Worm (Caenorhabditis elegans) whole organism, early embryonic: Measurements from ENCODE around the gene C04A2.15.

ENCODE experiments used
- B0310.2 ChIP-seq: sonication (generic microtip); optimal IDR thresholded peaks from 2 replicates; lab custom pipeline; 2016; ENCODE audit warnings: mild to moderate bottlenecking, missing genetic modification characterization, missing compliant biosample characterization
- F13C5.2 ChIP-seq: sonication (generic microtip); optimal IDR thresholded peaks from 2 replicates; lab custom pipeline; 2017; ENCODE audit warnings: mild to moderate bottlenecking, missing genetic modification characterization, inconsistent platforms, missing compliant biosample characterization
- aly-1 ChIP-seq: sonication (generic microtip); optimal IDR thresholded peaks from 2 replicates; lab custom pipeline; 2016; ENCODE audit warnings: missing genetic modification characterization, missing compliant biosample characterization
- ama-1 ChIP-seq: fragments of 150-350 bp; optimal IDR thresholded peaks from 2 replicates; lab custom pipeline; 2014
- ceh-13 ChIP-seq: fragments of 200-800 bp; sonication (Bioruptor generic); optimal IDR thresholded peaks from 2 replicates; lab custom pipeline; 2018; ENCODE audit warnings: mild to moderate bottlenecking, missing genetic modification characterization, missing compliant biosample characterization
- ceh-36 ChIP-seq: sonication (generic microtip); optimal IDR thresholded peaks from 2 replicates; lab custom pipeline; 2016; ENCODE audit warnings: missing genetic modification characterization, inconsistent platforms, missing compliant biosample characterization
- ets-7 ChIP-seq: sonication (generic microtip); optimal IDR thresholded peaks from 2 replicates; lab custom pipeline; 2016; ENCODE audit warnings: missing genotype, missing genetic modification characterization, missing compliant biosample characterization
- flt-1 ChIP-seq: fragments of 200-800 bp; sonication (Bioruptor generic); IDR thresholded peaks from 2 replicates; pipeline ENCODE4 v1.3.6; 2022; ENCODE audit warnings: missing genetic modification characterization, missing compliant biosample characterization
- hmbx-1 ChIP-seq: sonication (generic microtip); optimal IDR thresholded peaks from 2 replicates; lab custom pipeline; 2016; ENCODE audit warnings: mild to moderate bottlenecking, missing genetic modification characterization, missing compliant biosample characterization
- hmg-4 ChIP-seq: fragments of 200-800 bp; sonication (Bioruptor generic); optimal IDR thresholded peaks from 2 replicates; lab custom pipeline; 2018; ENCODE audit warnings: mild to moderate bottlenecking, missing genetic modification characterization, missing compliant biosample characterization
- hnd-1 ChIP-seq: sonication (generic microtip); optimal IDR thresholded peaks from 2 replicates; lab custom pipeline; 2016; ENCODE audit warnings: missing genetic modification characterization, missing compliant biosample characterization
- pes-1 ChIP-seq: fragments of 200-800 bp; sonication (Bioruptor generic); IDR thresholded peaks from 2 replicates; pipeline ENCODE4 v1.3.6; 2022; ENCODE audit warnings: missing genetic modification reagents, missing genetic modification characterization, missing compliant biosample characterization
- scrt-1 ChIP-seq: fragments of 200-800 bp; sonication (Bioruptor generic); IDR thresholded peaks from 2 replicates; pipeline ENCODE4 v1.3.6; 2022; ENCODE audit warnings: missing genetic modification characterization, missing compliant biosample characterization
- sea-1 ChIP-seq: fragments of 200-800 bp; sonication (Bioruptor generic); conservative IDR thresholded peaks from 2 replicates; pipeline ENCODE4 v1.3.6; 2022; ENCODE audit warnings: missing genetic modification characterization, missing compliant biosample characterization
- tbx-11 ChIP-seq: fragments of 200-800 bp; sonication (Bioruptor generic); IDR thresholded peaks from 2 replicates; pipeline ENCODE4 v1.3.6; 2022; ENCODE audit warnings: missing genetic modification characterization, missing compliant biosample characterization
- tbx-37 ChIP-seq: fragments of 200-800 bp; sonication (Bioruptor generic); conservative IDR thresholded peaks from 2 replicates; pipeline ENCODE4 v1.3.6; 2022; ENCODE audit warnings: missing genetic modification reagents, missing genetic modification characterization, missing compliant biosample characterization
- tra-4 ChIP-seq: sonication (generic microtip); optimal IDR thresholded peaks from 2 replicates; lab custom pipeline; 2017; ENCODE audit warnings: missing genetic modification characterization, missing compliant biosample characterization

The C04A2.15 gene

DNA sequence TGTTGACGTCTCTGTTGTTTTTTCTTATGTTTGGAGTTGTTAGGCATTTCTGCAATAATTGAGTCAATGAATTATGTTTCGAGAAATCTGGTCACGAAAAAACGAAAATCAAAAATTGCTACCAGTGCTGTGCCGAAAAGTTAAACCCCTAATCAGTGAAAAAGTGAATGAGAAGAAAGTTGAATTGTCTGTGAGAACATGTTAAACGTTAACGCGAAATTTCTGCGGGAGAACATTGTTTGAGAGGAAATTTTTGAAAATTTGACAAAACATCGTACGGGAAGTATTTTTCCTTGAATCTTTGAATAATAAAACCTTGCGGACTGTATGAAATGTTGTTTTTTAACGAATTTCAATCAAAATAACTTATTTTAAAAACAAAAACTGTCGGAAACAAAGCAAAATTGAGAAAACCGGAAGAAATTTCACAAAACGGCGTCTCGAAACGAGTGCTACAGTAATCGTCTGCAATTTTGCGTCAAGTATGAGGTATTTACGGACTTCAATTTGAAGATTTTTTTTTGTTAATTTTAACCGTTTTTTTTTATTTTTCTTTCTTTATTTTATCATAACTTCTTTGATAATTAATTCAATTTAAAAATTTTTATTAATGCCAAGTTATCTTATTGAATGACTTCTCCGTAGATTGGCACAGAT is 41.7 kb downstream of the C04A2.15 start, which contains the start of gene adal-1:
Gene adal-1 (minus strand): TSS at position 51 of the 657 bp plus-strand sequence.
- TF ChIP-seq aly-1 (no peak), flt-1 (GFP tag; lab: Robert Waterston, UW) (no peak), scrt-1 (GFP tag; lab: Robert Waterston, UW) (no peak), sea-1 (GFP tag; lab: Robert Waterston, UW) (no peak), ama-1 (lab: Kevin White, UChicago) (no peak)

DNA sequence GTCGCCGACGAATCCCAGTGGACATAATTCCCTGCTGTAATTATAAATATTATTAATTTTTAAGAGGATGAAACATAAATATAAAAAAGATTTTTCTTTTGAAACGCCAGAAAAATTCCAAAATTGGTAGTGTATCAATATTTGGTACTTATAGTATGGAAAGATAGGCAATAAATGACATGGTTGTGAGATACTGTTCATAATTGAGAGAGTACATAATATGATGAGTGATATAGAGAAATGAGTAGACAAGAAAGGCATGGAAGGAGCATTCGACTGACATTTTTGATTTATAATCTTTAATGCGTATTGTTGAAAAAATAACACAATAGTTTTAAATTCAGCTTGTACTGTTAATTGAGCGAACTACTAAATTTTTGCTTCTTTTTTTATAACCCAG is 45.5 kb downstream of the C04A2.15 start, which contains the start of gene C44B7.11:
Gene C44B7.11 (minus strand): TSS at position 34 of the 400 bp plus-strand sequence.
- no peak for TF ChIP-seq ama-1 (lab: Kevin White, UChicago)
- no peak for TF ChIP-seq tbx-11 (GFP tag; lab: Robert Waterston, UW)
- TF ChIP-seq scrt-1 (GFP tag; lab: Robert Waterston, UW), result no peak
- TF ChIP-seq pes-1 (GFP tag; lab: Robert Waterston, UW), result no peak
- TF ChIP-seq ets-7 (tag; lab: Kevin White, UChicago), result no peak
- no peak for TF ChIP-seq F13C5.2
- TF ChIP-seq ceh-13 (GFP tag; lab: Kevin White, UChicago), result no peak
- no peak for TF ChIP-seq tbx-37
- no peak for TF ChIP-seq hnd-1 (tag; lab: Kevin White, UChicago)
- no peak for TF ChIP-seq hmg-4

DNA sequence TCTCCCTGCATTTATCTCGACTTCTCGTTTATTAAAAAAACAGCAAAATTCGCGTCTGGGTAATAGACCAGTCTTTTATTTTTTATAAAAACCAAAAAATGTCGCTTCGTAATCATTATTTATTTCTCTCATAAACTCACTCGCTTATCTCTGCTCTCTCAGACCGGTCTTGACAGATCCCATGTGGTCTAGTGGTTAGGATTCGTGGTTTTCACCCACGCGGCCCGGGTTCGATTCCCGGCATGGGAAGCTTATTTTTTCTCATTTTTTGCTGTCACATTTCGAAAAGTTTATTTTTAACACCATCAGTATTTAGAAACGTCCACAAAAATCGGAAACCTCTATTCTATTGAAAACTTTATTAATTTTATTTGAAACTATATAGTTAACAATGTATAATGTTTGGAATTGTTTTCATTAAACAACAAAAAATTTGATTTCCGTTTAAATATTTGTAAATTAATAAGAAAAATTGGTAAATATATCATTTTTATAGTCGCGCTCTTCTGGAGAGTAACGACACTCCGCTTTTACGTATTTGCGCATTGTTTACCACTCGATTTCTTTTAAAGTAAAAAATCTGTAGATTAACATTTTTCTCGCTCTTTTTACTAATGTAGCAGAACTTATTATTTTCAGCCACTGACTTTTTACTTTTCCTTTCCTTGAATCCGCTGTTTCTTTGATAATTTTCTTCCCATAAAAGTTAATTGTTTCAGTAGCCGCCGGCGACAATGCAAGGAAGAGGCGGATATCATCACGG is 46.2 kb downstream of the C04A2.15 start, which contains the start of gene hrpl-1:
Gene hrpl-1 (plus strand): TSS at position 713 of the 763 bp plus-strand sequence.
- TF ChIP-seq ama-1 (lab: Kevin White, UChicago), result no peak
- TF ChIP-seq hmg-4, result peak; percentile 63
- TF ChIP-seq hnd-1 (tag; lab: Kevin White, UChicago), result peak; percentile 3
- no peak; the same call in 1 of the 2 replicates for TF ChIP-seq tbx-37
- peak; percentile 25 for TF ChIP-seq aly-1
- TF ChIP-seq sea-1 (GFP tag; lab: Robert Waterston, UW), result 0 out of 2 replicates have a peak, but pooled peaks have one; percentile 72
- peak; percentile 80 for TF ChIP-seq scrt-1 (GFP tag; lab: Robert Waterston, UW)
- no peak for TF ChIP-seq B0310.2
- TF ChIP-seq flt-1 (GFP tag; lab: Robert Waterston, UW), result peak; percentile 74
- peak; percentile 89 for TF ChIP-seq ceh-36 (tag; lab: Kevin White, UChicago)
- peak; percentile 27 for TF ChIP-seq ceh-13 (GFP tag; lab: Kevin White, UChicago)
- TF ChIP-seq hmbx-1 (tag; lab: Kevin White, UChicago), result peak; percentile 4
- TF ChIP-seq F13C5.2, result no peak
- TF ChIP-seq pes-1 (GFP tag; lab: Robert Waterston, UW), result no peak; the same call in 1 of the 2 replicates
- peak; percentile 69 for TF ChIP-seq tbx-11 (GFP tag; lab: Robert Waterston, UW)
- TF ChIP-seq tra-4 (tag; lab: Kevin White, UChicago), result no peak
- no peak for TF ChIP-seq ets-7 (tag; lab: Kevin White, UChicago)

DNA sequence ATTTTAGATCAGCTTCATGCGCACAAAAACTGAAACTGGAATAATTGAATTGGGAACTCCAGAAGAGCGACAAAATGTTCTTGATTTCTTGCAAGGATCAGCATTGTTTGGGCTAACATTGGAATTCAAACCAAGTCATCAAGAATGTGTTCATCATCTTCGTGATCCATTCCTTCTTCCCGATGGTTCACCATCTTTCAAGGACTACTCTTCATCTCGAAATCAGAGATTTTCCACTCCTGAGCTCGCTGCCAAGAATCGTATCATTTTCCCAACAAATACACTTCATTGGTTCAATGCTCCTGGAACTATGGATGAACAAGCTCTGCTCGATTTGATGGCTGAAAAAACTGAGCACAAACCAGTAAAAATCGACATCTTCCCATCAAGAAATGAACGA is 48.7 kb downstream of the C04A2.15 start:
- TF ChIP-seq tra-4 (tag; lab: Kevin White, UChicago) (no peak), pes-1 (GFP tag; lab: Robert Waterston, UW) (no peak), hmg-4 (no peak), tbx-37 (no peak), ets-7 (tag; lab: Kevin White, UChicago) (no peak), scrt-1 (GFP tag; lab: Robert Waterston, UW) (no peak), ceh-36 (tag; lab: Kevin White, UChicago) (no peak), flt-1 (GFP tag; lab: Robert Waterston, UW) (no peak)

DNA sequence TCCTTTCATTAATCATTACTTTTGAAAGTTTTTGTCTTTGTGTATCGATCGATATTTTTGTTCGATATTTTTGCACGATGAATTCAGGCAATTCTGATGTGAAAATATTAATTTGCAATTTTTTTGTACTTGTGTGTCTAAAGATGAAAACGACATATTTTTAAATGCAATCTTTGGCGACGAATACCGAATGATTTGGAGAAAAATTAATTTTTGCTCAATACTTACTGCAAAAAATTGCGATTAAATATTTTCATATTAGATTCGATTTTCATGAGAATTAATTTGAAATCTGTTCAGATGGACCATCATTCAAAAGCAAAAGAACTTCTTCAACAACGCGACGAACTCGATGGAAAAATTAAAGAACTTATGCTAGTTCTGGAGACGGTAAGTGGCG is 49.8 kb downstream of the C04A2.15 start, which contains the start of gene psmd-9:
Gene psmd-9 (plus strand): TSS at position 301 of the 400 bp plus-strand sequence.
- no peak for TF ChIP-seq ceh-36 (tag; lab: Kevin White, UChicago)
- TF ChIP-seq hmbx-1 (tag; lab: Kevin White, UChicago), result no peak
- TF ChIP-seq tbx-37, result no peak
- no peak for TF ChIP-seq tra-4 (tag; lab: Kevin White, UChicago)
- TF ChIP-seq ceh-13 (GFP tag; lab: Kevin White, UChicago), result no peak
- no peak for TF ChIP-seq F13C5.2
- TF ChIP-seq tbx-11 (GFP tag; lab: Robert Waterston, UW), result no peak
- no peak for TF ChIP-seq ets-7 (tag; lab: Kevin White, UChicago)
- TF ChIP-seq scrt-1 (GFP tag; lab: Robert Waterston, UW), result no peak
- no peak for TF ChIP-seq ama-1 (lab: Kevin White, UChicago)
- TF ChIP-seq aly-1, result no peak
- no peak for TF ChIP-seq flt-1 (GFP tag; lab: Robert Waterston, UW)
- TF ChIP-seq sea-1 (GFP tag; lab: Robert Waterston, UW), result no peak
- TF ChIP-seq B0310.2, result no peak
- TF ChIP-seq hnd-1 (tag; lab: Kevin White, UChicago), result no peak
